Fruit fly (Drosophila melanogaster) whole organism, embryonic: ENCODE measurements around the gene spirit.
A peak's percentile ranks its signal among the peaks of the same experiment; 100 is the strongest.

ENCODE experiments used
- Ada2b ChIP-seq: fragments of 200-800 bp; sonication (Bioruptor generic); IDR thresholded peaks from 2 replicates; pipeline ENCODE4 v1.3.6; 2022; ENCODE audit warnings: missing biosample characterization, missing genetic modification characterization
- Aef1 ChIP-seq: fragments of 200-800 bp; sonication (Bioruptor generic); IDR thresholded peaks from 3 replicates; pipeline ENCODE4 v1.3.6; 2022; ENCODE audit warnings: missing biosample characterization, missing genetic modification characterization
- CG10274 ChIP-seq: fragments of 200-800 bp; sonication (Bioruptor generic); optimal IDR thresholded peaks from 3 replicates; lab custom pipeline; 2017; ENCODE audit warnings: missing biosample characterization, mild to moderate bottlenecking, missing genetic modification characterization
- CG11696 ChIP-seq: fragments of 200-800 bp; sonication (Bioruptor generic); IDR thresholded peaks from 2 replicates; pipeline ENCODE4 v1.3.6; 2022; ENCODE audit warnings: missing biosample characterization, missing genetic modification characterization
- CG12744 ChIP-seq: fragments of 200-800 bp; sonication (Bioruptor generic); optimal IDR thresholded peaks from 2 replicates; lab custom pipeline; 2016; ENCODE audit warnings: missing biosample characterization, missing genetic modification characterization
- CG13624 ChIP-seq: fragments of 200-800 bp; sonication (Bioruptor generic); optimal IDR thresholded peaks from 2 replicates; lab custom pipeline; 2016; ENCODE audit warnings: missing biosample characterization, missing genetic modification characterization
- CG15269 ChIP-seq: fragments of 200-800 bp; sonication (Bioruptor generic); optimal IDR thresholded peaks from 2 replicates; lab custom pipeline; 2018; ENCODE audit warnings: missing biosample characterization, mild to moderate bottlenecking, missing genetic modification characterization, moderate library complexity
- CG17385 ChIP-seq: fragments of 200-800 bp; sonication (Bioruptor generic); optimal IDR thresholded peaks from 3 replicates; lab custom pipeline; 2018; ENCODE audit warnings: missing biosample characterization, mild to moderate bottlenecking, missing genetic modification characterization
- CG3838 ChIP-seq: fragments of 200-800 bp; sonication (Bioruptor generic); optimal IDR thresholded peaks from 3 replicates; lab custom pipeline; 2016; ENCODE audit warnings: missing biosample characterization, missing genetic modification characterization
- CG4360 ChIP-seq: fragments of 200-800 bp; sonication (Bioruptor generic); IDR thresholded peaks from 2 replicates; pipeline ENCODE4 v1.3.6; 2022; ENCODE audit warnings: missing biosample characterization, missing genetic modification characterization
- CG4820 ChIP-seq: fragments of 200-800 bp; sonication (Bioruptor generic); optimal IDR thresholded peaks from 3 replicates; lab custom pipeline; 2016; ENCODE audit warnings: missing biosample characterization, missing genetic modification characterization
- CG9817 ChIP-seq: fragments of 200-800 bp; sonication (Bioruptor generic); optimal IDR thresholded peaks from 2 replicates; lab custom pipeline; 2018; ENCODE audit warnings: missing biosample characterization, mild to moderate bottlenecking, missing genetic modification characterization, moderate library complexity
- CoRest ChIP-seq: fragments of 200-800 bp; sonication (Bioruptor generic); optimal IDR thresholded peaks from 3 replicates; lab custom pipeline; 2018; ENCODE audit warnings: missing biosample characterization, mild to moderate bottlenecking, missing genetic modification characterization, moderate library complexity
- D19A ChIP-seq: fragments of 200-800 bp; optimal IDR thresholded peaks from 3 replicates; lab custom pipeline; 2019; ENCODE audit warnings: missing biosample characterization, mild to moderate bottlenecking, missing genetic modification characterization, moderate library complexity
- Dfd ChIP-seq, 2 experiments: fragments of >200 bp; optimal IDR thresholded peaks; 2 replicates each; lab custom pipeline; 2017; ENCODE audit warnings: missing biosample characterization in 2 of 2, missing genetic modification characterization in 2 of 2
- Dip3 ChIP-seq: fragments of 200-800 bp; sonication (Bioruptor generic); optimal IDR thresholded peaks from 3 replicates; lab custom pipeline; 2016; ENCODE audit warnings: missing biosample characterization, missing genetic modification characterization
- ERR ChIP-seq: fragments of 200-800 bp; sonication (Bioruptor generic); optimal IDR thresholded peaks from 2 replicates; lab custom pipeline; 2016; ENCODE audit warnings: missing biosample characterization, missing genetic modification characterization
- GATAe ChIP-seq: fragments of 200-800 bp; sonication (Bioruptor generic); conservative IDR thresholded peaks from 2 replicates; pipeline ENCODE4 v1.3.6; 2022; ENCODE audit warnings: missing biosample characterization, missing genetic modification characterization
- Hand ChIP-seq: fragments of 200-800 bp; sonication (Bioruptor generic); optimal IDR thresholded peaks from 2 replicates; lab custom pipeline; 2017; ENCODE audit warnings: mild to moderate bottlenecking, missing biosample characterization, missing genetic modification reagents, missing genetic modification characterization
- Hmr ChIP-seq: fragments of 200-800 bp; sonication (Bioruptor generic); optimal IDR thresholded peaks from 3 replicates; lab custom pipeline; 2017; ENCODE audit warnings: mild to moderate bottlenecking, missing biosample characterization, missing genetic modification reagents, missing genetic modification characterization
- Med ChIP-seq: fragments of 200-800 bp; sonication (Bioruptor generic); peaks from one replicate; lab custom pipeline; 2016; ENCODE audit warnings: missing biosample characterization, missing genetic modification characterization, mild to moderate bottlenecking, inconsistent platforms, moderate library complexity
- NK7.1 ChIP-seq: fragments of 200-800 bp; sonication (Bioruptor generic); optimal IDR thresholded peaks from 3 replicates; lab custom pipeline; 2016; ENCODE audit warnings: missing biosample characterization, missing genetic modification characterization
- Sin3A ChIP-seq: fragments of >200 bp; optimal IDR thresholded peaks from 2 replicates; lab custom pipeline; 2018
- Stat92E ChIP-seq, 3 experiments: fragments of >200 bp in 2 of 3; fragments of 200-800 bp in 1 of 3; sonication (Bioruptor generic) in 1 of 3; optimal IDR thresholded peaks; 2 replicates each; lab custom pipeline; 2017 to 2019; ENCODE audit warnings: missing biosample characterization in 3 of 3, missing genetic modification characterization in 3 of 3, mild to moderate bottlenecking in 1 of 3, moderate library complexity in 1 of 3
- bbx ChIP-seq: fragments of 200-800 bp; sonication (Bioruptor generic); IDR thresholded peaks from 2 replicates; pipeline ENCODE4 v1.3.6; 2022; ENCODE audit warnings: missing biosample characterization, missing genetic modification characterization; ENCODE audit not compliant: partially characterized antibody
- bcd ChIP-seq: fragments of 200-800 bp; sonication (Bioruptor generic); optimal IDR thresholded peaks from 2 replicates; lab custom pipeline; 2017; ENCODE audit warnings: missing biosample characterization, mild to moderate bottlenecking, missing genetic modification characterization
- cato ChIP-seq: fragments of 200-800 bp; sonication (Bioruptor generic); optimal IDR thresholded peaks from 2 replicates; lab custom pipeline; 2016; ENCODE audit warnings: missing biosample characterization, missing genetic modification characterization, borderline replicate concordance
- dm ChIP-seq: fragments of 200-800 bp; sonication (Bioruptor generic); optimal IDR thresholded peaks from 3 replicates; lab custom pipeline; 2016; ENCODE audit warnings: missing biosample characterization, missing genetic modification characterization
- dpn ChIP-seq, 2 experiments: fragments of 200-800 bp; sonication (Bioruptor generic); optimal IDR thresholded peaks; 3 replicates each; lab custom pipeline; 2016; ENCODE audit warnings: missing biosample characterization in 2 of 2, missing genetic modification characterization in 2 of 2
- dysf ChIP-seq: fragments of 200-800 bp; sonication (Bioruptor generic); IDR thresholded peaks from 3 replicates; pipeline ENCODE4 v1.3.6; 2022; ENCODE audit warnings: missing biosample characterization, missing genetic modification characterization
- fru ChIP-seq: fragments of >200 bp; optimal IDR thresholded peaks from 2 replicates; lab custom pipeline; 2017
- ftz-f1 ChIP-seq: fragments of 200-800 bp; sonication (Bioruptor generic); optimal IDR thresholded peaks from 2 replicates; lab custom pipeline; 2016; ENCODE audit warnings: missing biosample characterization, missing genetic modification characterization
- hkb ChIP-seq, 2 experiments: fragments of 200-800 bp in 1 of 2; fragments of >200 bp in 1 of 2; sonication (Bioruptor generic) in 1 of 2; IDR thresholded peaks in 1 of 2; optimal IDR thresholded peaks in 1 of 2; 2 replicates each; pipeline versions ENCODE4 v1.3.6 to Lab custom; 2017 to 2022; ENCODE audit warnings: missing biosample characterization in 1 of 2, missing genetic modification characterization in 1 of 2
- mam ChIP-seq: fragments of 200-800 bp; sonication (Bioruptor generic); optimal IDR thresholded peaks from 3 replicates; lab custom pipeline; 2016; ENCODE audit warnings: missing biosample characterization, missing genetic modification characterization
- otp ChIP-seq: fragments of 200-800 bp; sonication (Bioruptor generic); IDR thresholded peaks from 3 replicates; pipeline ENCODE4, ENCODE4 v1.3.6; 2022; ENCODE audit warnings: missing biosample characterization, missing genetic modification characterization
- pita ChIP-seq: fragments of 200-800 bp; sonication (Bioruptor generic); optimal IDR thresholded peaks from 2 replicates; lab custom pipeline; 2017; ENCODE audit warnings: missing biosample characterization, mild to moderate bottlenecking, missing genetic modification characterization
- pnt ChIP-seq: fragments of 200-800 bp; sonication (Bioruptor generic); optimal IDR thresholded peaks from 3 replicates; lab custom pipeline; 2016; ENCODE audit warnings: missing biosample characterization, missing genetic modification characterization
- pum ChIP-seq: fragments of 200-800 bp; sonication (Bioruptor generic); optimal IDR thresholded peaks from 2 replicates; lab custom pipeline; 2016; ENCODE audit warnings: missing biosample characterization, missing genetic modification characterization
- ranshi ChIP-seq: fragments of 200-800 bp; sonication (Bioruptor generic); IDR thresholded peaks from 2 replicates; pipeline ENCODE4 v1.3.6; 2022; ENCODE audit warnings: missing biosample characterization, missing genetic modification characterization
- sens ChIP-seq: fragments of 200-800 bp; sonication (Bioruptor generic); peaks from one replicate; lab custom pipeline; 2016; ENCODE audit warnings: missing biosample characterization, missing genetic modification characterization
- sug ChIP-seq: fragments of 200-800 bp; optimal IDR thresholded peaks from 2 replicates; lab custom pipeline; 2019; ENCODE audit warnings: missing biosample characterization, mild to moderate bottlenecking, missing genetic modification characterization, moderate library complexity
- tap ChIP-seq: fragments of 200-800 bp; optimal IDR thresholded peaks from 3 replicates; lab custom pipeline; 2019; ENCODE audit warnings: missing biosample characterization, mild to moderate bottlenecking, missing genetic modification characterization, moderate library complexity
- tin ChIP-seq: fragments of 200-800 bp; sonication (Bioruptor generic); optimal IDR thresholded peaks from 3 replicates; lab custom pipeline; 2016; ENCODE audit warnings: missing biosample characterization, missing genetic modification characterization
- trem ChIP-seq: fragments of 200-800 bp; optimal IDR thresholded peaks from 3 replicates; lab custom pipeline; 2019; ENCODE audit warnings: missing biosample characterization, mild to moderate bottlenecking, missing genetic modification characterization, moderate library complexity
- tup ChIP-seq: fragments of 200-800 bp; sonication (Bioruptor generic); optimal IDR thresholded peaks from 2 replicates; lab custom pipeline; 2016; ENCODE audit warnings: missing biosample characterization, mild to moderate bottlenecking, missing genetic modification characterization, moderate library complexity
- wek ChIP-seq: fragments of 200-800 bp; sonication (Bioruptor generic); optimal IDR thresholded peaks from 3 replicates; lab custom pipeline; 2018; ENCODE audit warnings: missing biosample characterization, mild to moderate bottlenecking, missing genetic modification characterization, moderate library complexity
- zfh2 ChIP-seq: fragments of 200-800 bp; sonication (Bioruptor generic); optimal IDR thresholded peaks from 2 replicates; lab custom pipeline; 2016; ENCODE audit warnings: missing biosample characterization, missing genetic modification characterization

The spirit gene

DNA sequence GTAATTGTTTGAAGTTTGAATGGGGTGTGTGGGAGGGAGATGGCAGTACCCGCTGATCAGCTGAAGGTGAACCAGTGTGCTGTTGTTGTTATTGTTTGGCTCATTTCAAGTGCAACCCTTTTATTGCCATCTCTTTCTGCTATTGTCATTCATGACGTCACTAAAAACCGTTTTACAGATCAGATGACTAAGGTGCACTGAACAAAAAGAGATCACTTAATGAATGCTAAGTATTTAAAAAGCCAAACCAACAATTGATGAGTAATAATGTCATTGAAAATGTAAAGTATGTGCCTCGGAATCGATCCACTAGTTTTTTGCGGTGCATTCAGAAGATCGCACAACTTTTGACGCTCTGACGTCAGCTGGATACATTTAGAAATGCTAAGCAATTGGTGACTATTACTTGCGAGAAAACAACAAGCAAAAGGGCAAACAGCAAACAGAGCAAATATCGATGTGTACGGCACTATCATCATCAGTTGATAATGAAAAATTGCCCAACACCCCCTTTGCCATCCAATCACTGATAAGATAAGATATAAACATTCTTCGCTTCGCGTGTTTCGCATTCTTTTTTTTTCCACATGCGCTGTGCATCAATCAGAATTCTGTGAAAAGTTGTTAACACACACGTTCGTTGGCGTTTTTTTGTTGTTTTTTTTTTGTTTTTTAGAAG lies 1.4 kb upstream of the spirit start (continued):
- no peak for TF ChIP-seq Stat92E (GFP tag; optimal IDR thresholded peaks at IDR 0.05; lab: Kevin White, UChicago)
- peak; percentile 7 for TF ChIP-seq NK7.1 (GFP tag; lab: Kevin White, UChicago)
- TF ChIP-seq mam (GFP tag; lab: Kevin White, UChicago) = peak; percentile 26
- TF ChIP-seq CG4360 (GFP tag; lab: Robert Waterston, UW) = peak; percentile 86
- no peak for TF ChIP-seq bbx
- peak; percentile 11 for TF ChIP-seq CoRest (tag; lab: Kevin White, UChicago)
- peak; percentile 4 to 26 for TF ChIP-seq dpn (GFP tag; optimal IDR thresholded peaks at IDR 0.05; lab: Kevin White, UChicago)
- TF ChIP-seq sens = peak; percentile 63
- TF ChIP-seq CG9817 (tag; lab: Kevin White, UChicago) = peak; percentile 45
- peak; percentile 57; the same call in 1 of the 3 replicates for TF ChIP-seq dysf (GFP tag; lab: Robert Waterston, UW)
- TF ChIP-seq CG13624 (GFP tag; lab: Kevin White, UChicago) = peak; percentile 18
- TF ChIP-seq ftz-f1 (GFP tag; lab: Kevin White, UChicago) = peak; percentile 40
- peak; percentile 50 for TF ChIP-seq CG15269 (tag; lab: Kevin White, UChicago)
- no peak for TF ChIP-seq hkb (optimal IDR thresholded peaks at IDR 0.05; lab: Kevin White, UChicago)
- peak; percentile 55 for TF ChIP-seq hkb (GFP tag; IDR thresholded peaks at IDR 0.05; lab: Robert Waterston, UW)
- TF ChIP-seq GATAe (GFP tag; lab: Robert Waterston, UW) = peak; percentile 95

DNA sequence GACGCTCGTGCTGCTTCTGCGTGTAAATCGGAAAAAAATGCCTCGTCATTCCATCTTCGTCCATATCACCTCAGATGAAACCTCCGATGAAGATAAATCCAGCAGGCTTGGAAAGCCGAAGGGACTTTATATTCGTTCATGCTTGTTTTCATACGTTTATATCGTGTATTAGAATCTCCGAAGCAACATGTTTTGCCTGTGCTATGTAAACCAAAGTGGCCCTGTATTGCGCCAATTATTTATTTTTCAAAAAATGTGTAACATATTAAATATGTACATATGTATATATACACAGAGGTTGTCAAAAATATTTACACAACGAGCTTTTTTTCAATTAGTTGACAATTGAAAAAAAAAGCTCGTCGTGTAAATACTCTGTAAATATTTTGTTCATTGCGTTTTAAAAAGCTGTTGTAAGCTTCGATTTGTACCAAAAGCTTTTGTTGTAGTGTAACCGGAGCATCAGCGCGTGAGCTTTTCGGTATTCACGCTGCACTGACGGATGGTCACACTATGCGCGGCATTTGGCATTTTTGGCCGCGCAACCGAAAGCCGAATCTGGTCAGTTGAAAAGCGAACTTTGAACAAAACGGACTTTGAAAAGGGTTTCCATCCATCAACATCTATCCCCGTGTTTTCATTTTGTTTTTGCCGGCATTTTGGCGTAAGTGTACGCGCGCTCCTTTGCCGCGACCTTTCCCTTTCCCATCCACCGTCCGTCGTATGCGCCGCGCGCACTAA lies 521 bp upstream of the spirit start, which contains the start of gene CG12065:
CG12065 (plus strand) TSS at position 563 of the 741 bp plus-strand sequence.
- no peak for TF ChIP-seq Sin3A
- no peak for TF ChIP-seq CG17385
- no peak for TF ChIP-seq CG3838 (GFP tag; lab: Kevin White, UChicago)
- no peak for TF ChIP-seq ftz-f1 (GFP tag; lab: Kevin White, UChicago)
- TF ChIP-seq tup = no peak
- TF ChIP-seq Hand (GFP tag; lab: Kevin White, UChicago) = no peak
- TF ChIP-seq fru = no peak
- TF ChIP-seq dysf (GFP tag; lab: Robert Waterston, UW) = no peak; the same call in 2 of the 3 replicates
- TF ChIP-seq Dfd (GFP tag; optimal IDR thresholded peaks at IDR 0.05; lab: Kevin White, UChicago) = no peak
- TF ChIP-seq NK7.1 (GFP tag; lab: Kevin White, UChicago) = no peak
- TF ChIP-seq ranshi (GFP tag; lab: Robert Waterston, UW) = peak; percentile 16; the same call in 1 of the 2 replicates
- TF ChIP-seq sug = peak; percentile 56
- no peak for TF ChIP-seq dm (GFP tag; lab: Kevin White, UChicago)
- no peak for TF ChIP-seq CG12744 (GFP tag; lab: Kevin White, UChicago)
- TF ChIP-seq CG4820 = no peak
- no peak for TF ChIP-seq cato (GFP tag; lab: Kevin White, UChicago)
- peak; percentile 9; the same call in 1 of the 2 replicates for TF ChIP-seq Ada2b (GFP tag; lab: Robert Waterston, UW)
- TF ChIP-seq trem (tag; lab: Kevin White, UChicago) = peak; percentile 29
- peak; percentile 69 for TF ChIP-seq tap (tag; lab: Kevin White, UChicago)
- TF ChIP-seq bcd (GFP tag; lab: Kevin White, UChicago) = peak; percentile 10
- TF ChIP-seq wek (GFP tag; lab: Kevin White, UChicago) = no peak
- no peak for TF ChIP-seq tin
- TF ChIP-seq Dip3 (GFP tag; lab: Kevin White, UChicago) = no peak
- no peak for TF ChIP-seq Aef1 (GFP tag; lab: Robert Waterston, UW)
- peak; percentile 17; the same call in 1 of the 2 replicates for TF ChIP-seq CG11696
- TF ChIP-seq D19A (tag; lab: Kevin White, UChicago) = peak; percentile 31
- TF ChIP-seq CG10274 (GFP tag; lab: Kevin White, UChicago) = no peak
- peak; percentile 80 for TF ChIP-seq Med (GFP tag; lab: Kevin White, UChicago)
- no peak for TF ChIP-seq ERR (GFP tag; lab: Kevin White, UChicago)
- 0 out of 3 replicates have a peak, but pooled peaks have one; percentile 11 for TF ChIP-seq otp (GFP tag; lab: Robert Waterston, UW)
- no peak for TF ChIP-seq pum (GFP tag; lab: Kevin White, UChicago)
- TF ChIP-seq pita (GFP tag; lab: Kevin White, UChicago) = peak; percentile 42
- no peak for TF ChIP-seq zfh2 (GFP tag; lab: Kevin White, UChicago)
- TF ChIP-seq pnt = no peak
- peak; percentile 64 for TF ChIP-seq Hmr (GFP tag; lab: Kevin White, UChicago)
